Worm (Caenorhabditis elegans): ENCODE data around the gene C18A11.2.
A peak's percentile ranks its signal among the peaks of the same experiment; 100 is the strongest.

C18A11.2 gene

ce11 chrX:8022728-8023127, 44.6 kb upstream of the C18A11.2 start:
- TF ChIP-seq K09A11.1 (tag; optimal IDR thresholded peaks at IDR 0.05; ENCODE audit: insufficient read depth): no peak
- no peak for TF ChIP-seq hlh-15 (tag; optimal IDR thresholded peaks at IDR 0.05)
- TF ChIP-seq pat-9 (tag; optimal IDR thresholded peaks at IDR 0.05): no peak
- TF ChIP-seq fkh-10 (GFP tag; optimal IDR thresholded peaks at IDR 0.05): no peak
- TF ChIP-seq fax-1 (tag; optimal IDR thresholded peaks at IDR 0.05): no peak
- no peak for TF ChIP-seq ref-2 (tag; optimal IDR thresholded peaks at IDR 0.05)
- no peak for TF ChIP-seq ceh-18 (tag; optimal IDR thresholded peaks at IDR 0.05)
- TF ChIP-seq sox-2 (GFP tag; IDR thresholded peaks at IDR 0.05): no peak
- TF ChIP-seq nfya-1 (tag; optimal IDR thresholded peaks at IDR 0.05): no peak
- TF ChIP-seq ceh-2 (tag; optimal IDR thresholded peaks at IDR 0.05): no peak
- no peak for TF ChIP-seq sox-4 (tag; optimal IDR thresholded peaks at IDR 0.05)
- no peak for TF ChIP-seq tbx-7 (tag; optimal IDR thresholded peaks at IDR 0.05)
- TF ChIP-seq hlh-13 (GFP tag; optimal IDR thresholded peaks at IDR 0.05): no peak
- no peak for TF ChIP-seq sdc-2 (tag; optimal IDR thresholded peaks at IDR 0.05)

ce11 chrX:8026709-8027108, 40.7 kb upstream of the C18A11.2 start:
- TF ChIP-seq ceh-22 (tag; optimal IDR thresholded peaks at IDR 0.05) (no peak), ceh-14 (tag; optimal IDR thresholded peaks at IDR 0.05) (no peak), ahr-1 (tag; optimal IDR thresholded peaks at IDR 0.05) (no peak), npax-4 (tag; optimal IDR thresholded peaks at IDR 0.05) (no peak), hlh-8 (tag; optimal IDR thresholded peaks at IDR 0.05) (no peak), ceh-6 (GFP tag; optimal IDR thresholded peaks at IDR 0.05) (no peak), ceh-24 (tag; optimal IDR thresholded peaks at IDR 0.05) (no peak), ceh-48 (tag; optimal IDR thresholded peaks at IDR 0.05) (no peak), hlh-13 (GFP tag; optimal IDR thresholded peaks at IDR 0.05) (no peak), pha-2 (tag; optimal IDR thresholded peaks at IDR 0.05) (no peak), ceh-18 (tag; optimal IDR thresholded peaks at IDR 0.05) (no peak), hlh-15 (tag; optimal IDR thresholded peaks at IDR 0.05) (no peak), ama-1 (optimal IDR thresholded peaks at IDR 0.05) (no peak), unc-55 (GFP tag; optimal IDR thresholded peaks at IDR 0.05) (no peak), ceh-2 (tag; optimal IDR thresholded peaks at IDR 0.05) (no peak)

- TF ChIP-seq F13H6.1 (tag; optimal IDR thresholded peaks at IDR 0.05): no peak
Observed at ce11 chrX:8027509-8027908, 39.9 kb upstream of the C18A11.2 start.

- TF ChIP-seq nfya-1 (tag; optimal IDR thresholded peaks at IDR 0.05) (peak; percentile 42), tbx-2 (tag; optimal IDR thresholded peaks at IDR 0.05) (peak; percentile 16), rnt-1 (tag; optimal IDR thresholded peaks at IDR 0.05) (no peak), pha-2 (tag; optimal IDR thresholded peaks at IDR 0.05) (no peak), ceh-31 (tag; optimal IDR thresholded peaks at IDR 0.05) (peak; percentile 46), ceh-34 (tag; optimal IDR thresholded peaks at IDR 0.05) (peak; percentile 31), Y22D7AL.16 (tag; optimal IDR thresholded peaks at IDR 0.05) (no peak), pha-4 (tag; optimal IDR thresholded peaks at IDR 0.05) (no peak), C08G9.2 (tag; optimal IDR thresholded peaks at IDR 0.05) (no peak), hlh-30 (tag; optimal IDR thresholded peaks at IDR 0.05; ENCODE audit: insufficient read depth) (peak; percentile 63), sox-4 (tag; optimal IDR thresholded peaks at IDR 0.05) (no peak), ref-2 (tag; optimal IDR thresholded peaks at IDR 0.05) (peak; percentile 43), ceh-18 (tag; optimal IDR thresholded peaks at IDR 0.05) (peak; percentile 35), sdc-2 (tag; optimal IDR thresholded peaks at IDR 0.05) (peak; percentile 66), ceh-48 (tag; optimal IDR thresholded peaks at IDR 0.05) (peak; percentile 35), F13H6.1 (tag; optimal IDR thresholded peaks at IDR 0.05) (peak; percentile 26), nhr-11 (tag; optimal IDR thresholded peaks at IDR 0.05) (no peak)
Observed at ce11 chrX:8029080-8029479, 38.3 kb upstream of the C18A11.2 start, which contains the start of gene C34D10.1. Gene C34D10.1 (plus strand): TSS chrX:8029479.

- no peak for TF ChIP-seq nhr-232 (tag; optimal IDR thresholded peaks at IDR 0.05)
- TF ChIP-seq lim-6 (tag; optimal IDR thresholded peaks at IDR 0.05): no peak
- no peak for TF ChIP-seq dve-1 (tag; optimal IDR thresholded peaks at IDR 0.05)
- no peak for TF ChIP-seq ceh-2 (tag; optimal IDR thresholded peaks at IDR 0.05)
- TF ChIP-seq syd-9 (tag; optimal IDR thresholded peaks at IDR 0.05): no peak
- TF ChIP-seq nfya-1 (tag; optimal IDR thresholded peaks at IDR 0.05): no peak
- no peak for TF ChIP-seq eyg-1 (tag; optimal IDR thresholded peaks at IDR 0.05)
- TF ChIP-seq ets-4 (tag; optimal IDR thresholded peaks at IDR 0.05): no peak
- TF ChIP-seq elt-4 (tag; optimal IDR thresholded peaks at IDR 0.05): no peak
- no peak for TF ChIP-seq fkh-10 (GFP tag; optimal IDR thresholded peaks at IDR 0.05)
- no peak for TF ChIP-seq unc-86 (tag; optimal IDR thresholded peaks at IDR 0.05)
- TF ChIP-seq C08G9.2 (tag; optimal IDR thresholded peaks at IDR 0.05): no peak
- no peak for TF ChIP-seq npax-4 (tag; optimal IDR thresholded peaks at IDR 0.05)
- no peak for TF ChIP-seq pat-9 (tag; optimal IDR thresholded peaks at IDR 0.05)
- no peak for TF ChIP-seq sox-2 (GFP tag; IDR thresholded peaks at IDR 0.05)
- TF ChIP-seq rnt-1 (tag; optimal IDR thresholded peaks at IDR 0.05): no peak
- TF ChIP-seq fkh-6 (tag; optimal IDR thresholded peaks at IDR 0.05): no peak
Observed at ce11 chrX:8030032-8030431, 37.3 kb upstream of the C18A11.2 start.
